Fruit fly (Drosophila melanogaster) whole organism, prepupa: ENCODE data around the gene Gr63a.

Source experiments
- CG10669 ChIP-seq: fragments of 200-800 bp; sonication (Bioruptor generic); optimal IDR thresholded peaks from 3 replicates; lab custom pipeline; 2018; ENCODE audit warnings: missing biosample characterization, mild to moderate bottlenecking, missing genetic modification characterization, moderate library complexity
- CG11294 ChIP-seq: fragments of 200-800 bp; sonication (Bioruptor generic); IDR thresholded peaks from 2 replicates; pipeline ENCODE4 v1.3.6; 2022; ENCODE audit warnings: missing biosample characterization, missing genetic modification characterization
- CG11762 ChIP-seq: fragments of 200-800 bp; sonication (Bioruptor generic); optimal IDR thresholded peaks from 3 replicates; lab custom pipeline; 2016; ENCODE audit warnings: missing biosample characterization, missing genetic modification characterization; ENCODE audit not compliant: insufficient read depth
- CG11902 ChIP-seq: fragments of 200-800 bp; sonication (Bioruptor generic); optimal IDR thresholded peaks from 3 replicates; lab custom pipeline; 2016; ENCODE audit warnings: missing biosample characterization, missing genetic modification characterization
- CG15336 ChIP-seq: fragments of 200-800 bp; sonication (Bioruptor generic); IDR thresholded peaks from 2 replicates; pipeline ENCODE4 v1.3.6; 2022; ENCODE audit warnings: missing biosample characterization, missing genetic modification characterization
- CG16779 ChIP-seq: fragments of 200-800 bp; sonication (Bioruptor generic); optimal IDR thresholded peaks from 3 replicates; lab custom pipeline; 2017; ENCODE audit warnings: missing biosample characterization, mild to moderate bottlenecking, missing genetic modification characterization
- CG31627 ChIP-seq: fragments of 200-800 bp; sonication (Bioruptor generic); optimal IDR thresholded peaks from 3 replicates; lab custom pipeline; 2016; ENCODE audit warnings: missing biosample characterization, missing genetic modification characterization
- CG34406 ChIP-seq: fragments of 200-800 bp; sonication (Bioruptor generic); optimal IDR thresholded peaks from 3 replicates; lab custom pipeline; 2016; ENCODE audit warnings: missing biosample characterization, missing genetic modification characterization
- CG3919 ChIP-seq: fragments of 200-800 bp; sonication (Bioruptor generic); optimal IDR thresholded peaks from 3 replicates; lab custom pipeline; 2016; ENCODE audit warnings: missing biosample characterization, missing genetic modification characterization
- CG4318 ChIP-seq: fragments of 200-800 bp; sonication (Bioruptor generic); optimal IDR thresholded peaks from 3 replicates; lab custom pipeline; 2017; ENCODE audit warnings: missing biosample characterization, mild to moderate bottlenecking, missing genetic modification characterization
- CG6163 ChIP-seq: fragments of 200-800 bp; sonication (Bioruptor generic); IDR thresholded peaks from 3 replicates; pipeline ENCODE4 v1.3.6; 2022; ENCODE audit warnings: missing biosample characterization, missing genetic modification characterization
- CG6276 ChIP-seq: fragments of 200-800 bp; sonication (Bioruptor generic); optimal IDR thresholded peaks from 2 replicates; lab custom pipeline; 2017; ENCODE audit warnings: missing biosample characterization, mild to moderate bottlenecking, missing genetic modification characterization
- CG6792 ChIP-seq: fragments of 200-800 bp; sonication (Bioruptor generic); optimal IDR thresholded peaks from 3 replicates; lab custom pipeline; 2016; ENCODE audit warnings: missing biosample characterization, missing genetic modification characterization
- CG6808 ChIP-seq: fragments of 200-800 bp; sonication (Bioruptor generic); optimal IDR thresholded peaks from 3 replicates; lab custom pipeline; 2017; ENCODE audit warnings: missing biosample characterization, missing genetic modification characterization, mild to moderate bottlenecking, moderate library complexity, missing genetic modification reagents
- CG6854 ChIP-seq: fragments of 200-800 bp; sonication (Bioruptor generic); optimal IDR thresholded peaks from 2 replicates; lab custom pipeline; 2017; ENCODE audit warnings: missing biosample characterization, mild to moderate bottlenecking, missing genetic modification characterization
- CG8119 ChIP-seq: fragments of 200-800 bp; sonication (Bioruptor generic); IDR thresholded peaks from 3 replicates; pipeline ENCODE4 v1.3.6; 2022; ENCODE audit warnings: missing biosample characterization, missing genetic modification characterization
- CG8319 ChIP-seq: fragments of 200-800 bp; sonication (Bioruptor generic); optimal IDR thresholded peaks from 3 replicates; lab custom pipeline; 2016; ENCODE audit warnings: missing biosample characterization, missing genetic modification characterization
- CG8632 ChIP-seq: fragments of 200-800 bp; sonication (Bioruptor generic); optimal IDR thresholded peaks from 3 replicates; lab custom pipeline; 2016; ENCODE audit warnings: missing biosample characterization, missing genetic modification characterization
- CG9139 ChIP-seq: fragments of 200-800 bp; sonication (Bioruptor generic); optimal IDR thresholded peaks from 3 replicates; lab custom pipeline; 2017; ENCODE audit warnings: missing biosample characterization, mild to moderate bottlenecking, missing genetic modification characterization
- Eip75B ChIP-seq: fragments of 200-800 bp; sonication (Bioruptor generic); optimal IDR thresholded peaks from 3 replicates; lab custom pipeline; 2016; ENCODE audit warnings: missing biosample characterization, missing genetic modification characterization
- Eip78C ChIP-seq: fragments of 200-800 bp; sonication (Bioruptor generic); peaks from one replicate; lab custom pipeline; 2016; ENCODE audit warnings: missing biosample characterization, missing genetic modification characterization
- Eip93F ChIP-seq: fragments of 200-800 bp; sonication (Bioruptor generic); optimal IDR thresholded peaks from 2 replicates; lab custom pipeline; 2016; ENCODE audit warnings: missing biosample characterization, mild to moderate bottlenecking, missing genetic modification characterization
- Ets21C ChIP-seq: fragments of 200-800 bp; sonication (Bioruptor generic); optimal IDR thresholded peaks from 3 replicates; lab custom pipeline; 2016; ENCODE audit warnings: missing biosample characterization, missing genetic modification characterization
- Ets96B ChIP-seq: fragments of 200-800 bp; optimal IDR thresholded peaks from 2 replicates; lab custom pipeline; 2019; ENCODE audit warnings: missing biosample characterization, mild to moderate bottlenecking, missing genetic modification characterization, moderate library complexity
- Gug ChIP-seq: fragments of 200-800 bp; sonication (Bioruptor generic); IDR thresholded peaks from 2 replicates; pipeline ENCODE4 v1.3.6; 2022; ENCODE audit warnings: missing biosample characterization, missing genetic modification characterization
- Hr38 ChIP-seq: sonication (Bioruptor generic); optimal IDR thresholded peaks from 2 replicates; lab custom pipeline; 2016; ENCODE audit warnings: missing biosample characterization, missing genetic modification characterization
- Hr39 ChIP-seq: fragments of 200-800 bp; sonication (Bioruptor generic); optimal IDR thresholded peaks from 2 replicates; lab custom pipeline; 2016; ENCODE audit warnings: missing biosample characterization, missing genetic modification characterization
- Lpt ChIP-seq: fragments of 200-800 bp; sonication (Bioruptor generic); optimal IDR thresholded peaks from 3 replicates; lab custom pipeline; 2016; ENCODE audit warnings: missing biosample characterization, missing genetic modification characterization
- Met ChIP-seq: fragments of 200-800 bp; sonication (Bioruptor generic); optimal IDR thresholded peaks from 3 replicates; lab custom pipeline; 2016; ENCODE audit warnings: missing biosample characterization, missing genetic modification characterization
- OdsH ChIP-seq: fragments of 200-800 bp; sonication (Bioruptor generic); optimal IDR thresholded peaks from 3 replicates; lab custom pipeline; 2016; ENCODE audit warnings: missing biosample characterization, missing genetic modification characterization
- Smox ChIP-seq: fragments of 200-800 bp; sonication (Bioruptor generic); optimal IDR thresholded peaks from 3 replicates; lab custom pipeline; 2016; ENCODE audit warnings: missing biosample characterization, missing genetic modification characterization
- Sox102F ChIP-seq: fragments of 200-800 bp; sonication (Bioruptor generic); optimal IDR thresholded peaks from 2 replicates; lab custom pipeline; 2016; ENCODE audit warnings: missing biosample characterization, mild to moderate bottlenecking, missing genetic modification characterization
- Sox14 ChIP-seq: fragments of 200-800 bp; sonication (Bioruptor generic); optimal IDR thresholded peaks from 3 replicates; lab custom pipeline; 2016; ENCODE audit warnings: missing biosample characterization, missing genetic modification characterization
- Sox15 ChIP-seq: fragments of 200-800 bp; sonication (Bioruptor generic); optimal IDR thresholded peaks from 3 replicates; lab custom pipeline; 2016; ENCODE audit warnings: missing biosample characterization, missing genetic modification characterization
- achi ChIP-seq: fragments of 200-800 bp; sonication (Bioruptor generic); optimal IDR thresholded peaks from 3 replicates; lab custom pipeline; 2016; ENCODE audit warnings: missing biosample characterization, missing genetic modification characterization
- cyc ChIP-seq: fragments of 200-800 bp; sonication (Bioruptor generic); optimal IDR thresholded peaks from 3 replicates; lab custom pipeline; 2016; ENCODE audit warnings: missing biosample characterization, missing genetic modification characterization
- dac ChIP-seq: fragments of 200-800 bp; sonication (Bioruptor generic); optimal IDR thresholded peaks from 2 replicates; lab custom pipeline; 2017; ENCODE audit warnings: missing biosample characterization, mild to moderate bottlenecking, missing genetic modification characterization
- dsx ChIP-seq: fragments of 200-800 bp; optimal IDR thresholded peaks from 3 replicates; lab custom pipeline; 2019; ENCODE audit warnings: missing biosample characterization, mild to moderate bottlenecking, missing genetic modification characterization, moderate library complexity; ENCODE audit not compliant: poor library complexity, severe bottlenecking
- esn ChIP-seq: fragments of 200-800 bp; sonication (Bioruptor generic); optimal IDR thresholded peaks from 2 replicates; lab custom pipeline; 2016; ENCODE audit warnings: missing biosample characterization, mild to moderate bottlenecking, missing genetic modification characterization, moderate library complexity
- fd85E ChIP-seq: fragments of 200-800 bp; sonication (Bioruptor generic); optimal IDR thresholded peaks from 3 replicates; lab custom pipeline; 2016; ENCODE audit warnings: missing biosample characterization, missing genetic modification characterization
- fkh ChIP-seq: fragments of 200-800 bp; sonication (Bioruptor generic); optimal IDR thresholded peaks from 3 replicates; lab custom pipeline; 2017; ENCODE audit warnings: missing biosample characterization, mild to moderate bottlenecking, missing genetic modification characterization, moderate library complexity
- lz ChIP-seq: fragments of 200-800 bp; sonication (Bioruptor generic); optimal IDR thresholded peaks from 3 replicates; lab custom pipeline; 2016; ENCODE audit warnings: missing biosample characterization, missing genetic modification characterization
- pdm3 ChIP-seq: fragments of 200-800 bp; sonication (Bioruptor generic); optimal IDR thresholded peaks from 3 replicates; lab custom pipeline; 2016; ENCODE audit warnings: missing biosample characterization, missing genetic modification characterization
- salr ChIP-seq, 2 experiments: fragments of 200-800 bp; sonication (Bioruptor generic); optimal IDR thresholded peaks; 3 replicates each; lab custom pipeline; 2016 to 2018; ENCODE audit warnings: missing biosample characterization in 2 of 2, missing genetic modification characterization in 2 of 2, mild to moderate bottlenecking in 1 of 2
- spab ChIP-seq: fragments of 200-800 bp; sonication (Bioruptor generic); optimal IDR thresholded peaks from 2 replicates; lab custom pipeline; 2017; ENCODE audit warnings: missing biosample characterization, mild to moderate bottlenecking, missing genetic modification characterization, missing genetic modification reagents
- ss ChIP-seq, 2 experiments: fragments of 200-800 bp; sonication (Bioruptor generic); optimal IDR thresholded peaks; 2 replicates in 1 of 2; 3 replicates in 1 of 2; lab custom pipeline; 2017 to 2018; ENCODE audit warnings: mild to moderate bottlenecking in 2 of 2, missing biosample characterization in 2 of 2, missing genetic modification characterization in 2 of 2, moderate library complexity in 1 of 2
- vri ChIP-seq: fragments of 200-800 bp; sonication (Bioruptor generic); optimal IDR thresholded peaks from 3 replicates; lab custom pipeline; 2016; ENCODE audit warnings: missing biosample characterization, mild to moderate bottlenecking, missing genetic modification characterization

Gr63a gene

dm6 chr3L:3892154-3892624 is 4.2 kb downstream of the Gr63a start, which contains the start of gene Fie (continued):
- TF ChIP-seq dsx (GFP tag; lab: Kevin White, UChicago) (peak; percentile 14), Gug (GFP tag; lab: Robert Waterston, UW) (no peak), CG11762 (no peak), fkh (no peak), CG8119 (peak; percentile 62), Met (GFP tag; lab: Kevin White, UChicago) (peak; percentile 63), CG8319 (GFP tag; lab: Kevin White, UChicago) (no peak), fd85E (no peak), CG6163 (GFP tag; lab: Robert Waterston, UW) (no peak), Eip78C (GFP tag; lab: Kevin White, UChicago) (peak; percentile 91), salr (GFP tag; optimal IDR thresholded peaks at IDR 0.05; lab: Kevin White, UChicago) (peak in 1 of 2 experiments; percentile 26), CG31627 (GFP tag; lab: Kevin White, UChicago) (peak; percentile 44), CG6808 (GFP tag; lab: Kevin White, UChicago) (no peak), Ets96B (tag; lab: Kevin White, UChicago) (peak; percentile 44), CG16779 (no peak), OdsH (peak; percentile 52), Ets21C (GFP tag; lab: Kevin White, UChicago) (peak; percentile 25), Eip75B (GFP tag; lab: Kevin White, UChicago) (peak; percentile 39), achi (peak; percentile 63), CG11294 (GFP tag; lab: Robert Waterston, UW) (no peak), Sox15 (GFP tag; lab: Kevin White, UChicago) (no peak), esn (peak; percentile 62), pdm3 (GFP tag; lab: Kevin White, UChicago) (peak; percentile 64), lz (GFP tag; lab: Kevin White, UChicago) (peak; percentile 30), Sox102F (GFP tag; lab: Kevin White, UChicago) (peak; percentile 61), CG10669 (peak; percentile 33), CG6276 (no peak), Hr38 (GFP tag; lab: Kevin White, UChicago) (no peak)

DNA sequence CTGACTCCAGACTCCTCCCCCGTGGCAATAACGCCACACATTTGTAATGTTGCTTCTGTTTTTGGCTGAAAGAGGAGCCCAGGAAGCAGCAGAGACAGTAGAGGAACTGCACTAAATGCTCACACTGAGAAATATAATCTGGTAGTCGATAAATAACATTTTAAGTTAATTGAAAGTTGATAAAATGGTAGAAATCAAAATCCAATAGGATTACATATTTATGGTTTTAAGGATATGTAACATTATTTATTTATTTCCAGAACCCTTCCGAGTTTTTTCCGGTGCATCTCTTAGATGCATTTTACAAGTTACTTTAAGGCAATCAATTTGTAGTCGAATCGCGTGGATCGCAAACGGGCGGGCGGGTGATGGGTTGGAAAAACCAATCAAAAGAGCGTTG is 5.5 kb downstream of the Gr63a start:
- peak; percentile 22 for TF ChIP-seq pdm3 (GFP tag; lab: Kevin White, UChicago)
- TF ChIP-seq salr (GFP tag; optimal IDR thresholded peaks at IDR 0.05; lab: Kevin White, UChicago): peak in 1 of 2 experiments; percentile 20
- TF ChIP-seq dac (GFP tag; lab: Kevin White, UChicago): no peak
- no peak for TF ChIP-seq CG11902 (GFP tag; lab: Kevin White, UChicago)
- TF ChIP-seq CG6276: no peak
- TF ChIP-seq Sox14 (GFP tag; lab: Kevin White, UChicago): peak; percentile 9
- no peak for TF ChIP-seq CG16779
- no peak for TF ChIP-seq CG9139 (GFP tag; lab: Kevin White, UChicago)
- no peak for TF ChIP-seq CG6854 (GFP tag; lab: Kevin White, UChicago)
- TF ChIP-seq CG6808 (GFP tag; lab: Kevin White, UChicago): peak; percentile 34
- peak; percentile 18 for TF ChIP-seq esn
- TF ChIP-seq Sox15 (GFP tag; lab: Kevin White, UChicago): no peak
- no peak for TF ChIP-seq vri (GFP tag; lab: Kevin White, UChicago)
- peak; percentile 73 for TF ChIP-seq Eip78C (GFP tag; lab: Kevin White, UChicago)
- no peak for TF ChIP-seq Gug (GFP tag; lab: Robert Waterston, UW)
- peak; percentile 29 for TF ChIP-seq spab
- TF ChIP-seq ss (GFP tag; optimal IDR thresholded peaks at IDR 0.05; lab: Kevin White, UChicago): no peak
- no peak for TF ChIP-seq CG8632
- TF ChIP-seq Ets96B (tag; lab: Kevin White, UChicago): peak; percentile 41
- TF ChIP-seq Eip75B (GFP tag; lab: Kevin White, UChicago): peak; percentile 12
- TF ChIP-seq CG4318: no peak
- peak; percentile 21 for TF ChIP-seq Lpt (GFP tag; lab: Kevin White, UChicago)
- TF ChIP-seq CG6163 (GFP tag; lab: Robert Waterston, UW): peak; percentile 62; the same call in 2 of the 3 replicates
- no peak for TF ChIP-seq cyc (GFP tag; lab: Kevin White, UChicago)
- TF ChIP-seq fd85E: no peak
- peak; percentile 7 for TF ChIP-seq CG34406 (GFP tag; lab: Kevin White, UChicago)
- TF ChIP-seq Hr39 (GFP tag; lab: Kevin White, UChicago): peak; percentile 3
- TF ChIP-seq CG15336 (GFP tag; lab: Robert Waterston, UW): no peak; the same call in 1 of the 2 replicates
- TF ChIP-seq fkh: no peak
- peak; percentile 53; the same call in 1 of the 3 replicates for TF ChIP-seq CG8119
- no peak for TF ChIP-seq Hr38 (GFP tag; lab: Kevin White, UChicago)
- TF ChIP-seq CG3919 (GFP tag; lab: Kevin White, UChicago): peak; percentile 41
- no peak for TF ChIP-seq Eip93F (GFP tag; lab: Kevin White, UChicago)
- TF ChIP-seq Smox (GFP tag; lab: Kevin White, UChicago): no peak
- TF ChIP-seq CG31627 (GFP tag; lab: Kevin White, UChicago): no peak
- TF ChIP-seq CG6792 (GFP tag; lab: Kevin White, UChicago): peak; percentile 27
- TF ChIP-seq CG11762: no peak
